Fruit fly (Drosophila melanogaster) S2 (cell line): ENCODE data around the gene CG42538.

Experiments used
- CG8478 ChIP-seq: fragments of >200 bp; optimal IDR thresholded peaks from 2 replicates; lab custom pipeline; 2018
- CTCF ChIP-seq, 2 experiments: fragments of >200 bp; optimal IDR thresholded peaks; 2 replicates each; lab custom pipeline; 2018

DNA sequence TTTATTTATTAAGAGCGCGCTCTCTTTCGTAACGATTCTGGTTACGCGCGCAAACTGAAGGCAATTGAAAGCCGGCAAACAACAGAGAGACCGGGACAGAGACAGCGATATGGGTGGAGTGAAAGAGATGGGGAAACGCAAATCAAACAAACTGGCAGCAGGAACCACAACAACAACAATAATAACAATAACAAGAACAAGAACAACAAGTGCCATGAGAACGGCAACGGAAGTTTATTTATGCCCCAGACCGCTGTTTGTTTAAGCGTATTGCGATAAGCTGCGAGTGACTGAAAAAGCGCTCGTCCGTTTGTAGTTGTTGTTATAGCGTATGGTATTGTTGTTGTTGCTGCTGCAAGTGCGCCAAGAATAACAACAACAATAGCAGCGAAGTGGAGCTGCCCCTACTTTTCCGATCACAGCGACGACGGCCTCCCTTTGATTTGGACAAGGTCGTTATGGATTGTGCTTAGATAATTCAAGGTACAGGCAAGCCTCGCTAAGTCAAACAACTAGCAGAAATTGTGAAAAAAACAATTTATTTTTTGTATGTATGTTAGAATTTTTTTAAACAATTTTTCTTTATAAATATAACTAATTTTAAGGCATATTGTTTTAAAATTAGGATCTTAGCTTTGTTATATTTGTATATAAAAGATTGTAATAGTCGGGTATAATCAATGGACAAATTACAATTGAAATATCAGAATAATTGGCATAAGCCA lies 8.1 kb upstream of the CG42538 start:
- TF ChIP-seq CG8478 (lab: Kevin White, UChicago) (no peak), CTCF (optimal IDR thresholded peaks at IDR 0.05; lab: Kevin White, UChicago) (no peak)
